Worm (Caenorhabditis elegans) whole organism, midembryonic: ENCODE data around the gene T24C12.1.

Source experiments
- T22C8.4 ChIP-seq: fragments of 200-800 bp; sonication (Bioruptor generic); IDR thresholded peaks from 2 replicates; pipeline ENCODE4 v1.3.6; 2022; ENCODE audit warnings: missing genetic modification characterization, missing compliant biosample characterization
- cog-1 ChIP-seq: sonication (generic microtip); optimal IDR thresholded peaks from 2 replicates; lab custom pipeline; 2016; ENCODE audit warnings: missing genetic modification characterization, missing compliant biosample characterization
- flt-1 ChIP-seq: fragments of 200-800 bp; sonication (Bioruptor generic); IDR thresholded peaks from 2 replicates; pipeline ENCODE4 v1.3.6; 2022; ENCODE audit warnings: missing genetic modification characterization, missing compliant biosample characterization
- klf-2 ChIP-seq: fragments of 200-800 bp; sonication (Bioruptor generic); conservative IDR thresholded peaks from 2 replicates; pipeline ENCODE4 v1.3.6; 2022; ENCODE audit warnings: missing genetic modification reagents, missing genetic modification characterization, missing compliant biosample characterization
- med-1 ChIP-seq: sonication (generic microtip); optimal IDR thresholded peaks from 2 replicates; lab custom pipeline; 2017; ENCODE audit warnings: missing genetic modification characterization, mild to moderate bottlenecking, missing compliant biosample characterization, antibody characterized with exemption, missing genetic modification reagents; ENCODE audit not compliant: insufficient read depth
- ref-1 ChIP-seq: fragments of 200-800 bp; sonication (Bioruptor generic); conservative IDR thresholded peaks from 2 replicates; pipeline ENCODE4 v1.3.6; 2022; ENCODE audit warnings: missing genetic modification reagents, missing genetic modification characterization, missing compliant biosample characterization
- tab-1 ChIP-seq: fragments of 200-800 bp; sonication (Bioruptor generic); IDR thresholded peaks from 2 replicates; pipeline ENCODE4 v1.3.6; 2022; ENCODE audit warnings: missing genetic modification characterization, missing compliant biosample characterization
- ztf-23 ChIP-seq: fragments of 200-800 bp; sonication (Bioruptor generic); IDR thresholded peaks from 2 replicates; pipeline ENCODE4 v1.3.6; 2022; ENCODE audit warnings: missing genetic modification reagents, missing genetic modification characterization, missing compliant biosample characterization
- ztf-29 ChIP-seq: fragments of 200-800 bp; sonication (Bioruptor generic); IDR thresholded peaks from 2 replicates; pipeline ENCODE4 v1.3.6; 2022; ENCODE audit warnings: missing genetic modification reagents, missing genetic modification characterization, missing compliant biosample characterization

The T24C12.1 gene

ce11 chrX:2242568-2243185 is 43.4 kb downstream of the T24C12.1 start, which contains the start of gene rpl-11.2:
rpl-11.2 (minus strand) TSS chrX:2242618.
- TF ChIP-seq med-1 (GFP tag; lab: Kevin White, UChicago): no peak
- TF ChIP-seq T22C8.4 (GFP tag; lab: Robert Waterston, UW): peak; percentile 59
- peak; percentile 82 for TF ChIP-seq cog-1
- peak; percentile 69; the same call in 1 of the 2 replicates for TF ChIP-seq ztf-23 (GFP tag; lab: Robert Waterston, UW)
- TF ChIP-seq flt-1: peak; percentile 49; the same call in 1 of the 2 replicates

ce11 chrX:2246908-2247307 is 47.7 kb downstream of the T24C12.1 start, which contains the start of gene AH9.1:
AH9.1 (minus strand) TSS chrX:2247008.
- TF ChIP-seq tab-1 (GFP tag; lab: Robert Waterston, UW): no peak
- no peak for TF ChIP-seq klf-2 (GFP tag; lab: Robert Waterston, UW)
- no peak for TF ChIP-seq med-1 (GFP tag; lab: Kevin White, UChicago)
- no peak for TF ChIP-seq ref-1
- TF ChIP-seq T22C8.4 (GFP tag; lab: Robert Waterston, UW): no peak
- TF ChIP-seq flt-1: no peak
- no peak for TF ChIP-seq ztf-23 (GFP tag; lab: Robert Waterston, UW)
- no peak for TF ChIP-seq ztf-29 (GFP tag; lab: Robert Waterston, UW)
- no peak for TF ChIP-seq cog-1
